Worm (Caenorhabditis elegans) whole organism, mixed stage, embryonic: ENCODE data around the gene B0393.4.

Experiments used
- ces-1 ChIP-seq: fragments of 150-350 bp; optimal IDR thresholded peaks from 2 replicates; lab custom pipeline; 2014; ENCODE audit warnings: missing biosample characterization, missing genetic modification reagents, missing genetic modification characterization
- elt-3 ChIP-seq: fragments of 150-350 bp; optimal IDR thresholded peaks from 2 replicates; lab custom pipeline; 2014; ENCODE audit warnings: missing biosample characterization, missing genetic modification characterization
- lin-13 ChIP-seq: fragments of 150-350 bp; optimal IDR thresholded peaks from 2 replicates; lab custom pipeline; 2014; ENCODE audit warnings: missing biosample characterization, missing genetic modification characterization
- nhr-237 ChIP-seq: fragments of 150-350 bp; optimal IDR thresholded peaks from 2 replicates; lab custom pipeline; 2014; ENCODE audit warnings: missing biosample characterization, missing genetic modification characterization
- nhr-76 ChIP-seq: sonication (generic microtip); optimal IDR thresholded peaks from 2 replicates; lab custom pipeline; 2017; ENCODE audit warnings: missing biosample characterization, missing genetic modification characterization

ce11 chrIII:4779855-4780254 lies 16.4 kb upstream of the B0393.4 start, which contains the start of gene B0393.9:
- TF ChIP-seq lin-13 (tag; lab: Kevin White, UChicago) (no peak), ces-1 (GFP tag; lab: Kevin White, UChicago) (no peak), nhr-237 (no peak), elt-3 (tag; lab: Kevin White, UChicago) (no peak), nhr-76 (no peak)
